Fruit fly (Drosophila melanogaster) whole organism, wandering third instar larva: ENCODE measurements around the gene amrt.

Source experiments
- Abd-B ChIP-seq: fragments of >200 bp; optimal IDR thresholded peaks from 2 replicates; lab custom pipeline; 2017; ENCODE audit warnings: missing biosample characterization, missing genetic modification characterization
- CG32264 ChIP-seq: fragments of 200-800 bp; sonication (Bioruptor generic); optimal IDR thresholded peaks from 2 replicates; lab custom pipeline; 2016; ENCODE audit warnings: missing biosample characterization, missing genetic modification characterization
- CG9705 ChIP-seq: fragments of 200-800 bp; sonication (Bioruptor generic); optimal IDR thresholded peaks from 2 replicates; lab custom pipeline; 2018; ENCODE audit warnings: missing biosample characterization, mild to moderate bottlenecking, missing genetic modification characterization
- CrebA ChIP-seq: fragments of 200-800 bp; sonication (Bioruptor generic); optimal IDR thresholded peaks from 2 replicates; lab custom pipeline; 2016; ENCODE audit warnings: missing biosample characterization, mild to moderate bottlenecking, missing genetic modification characterization, borderline replicate concordance
- Dfd ChIP-seq: fragments of >200 bp; optimal IDR thresholded peaks from 2 replicates; lab custom pipeline; 2017; ENCODE audit warnings: missing biosample characterization, missing genetic modification characterization
- Dif ChIP-seq: fragments of 200-275, 200-300 bp; sonication (Bioruptor generic); optimal IDR thresholded peaks from 2 replicates; lab custom pipeline; 2018; ENCODE audit warnings: missing biosample characterization, missing genetic modification characterization; ENCODE audit not compliant: partially characterized antibody
- GATAd ChIP-seq: sonication (Bioruptor generic); optimal IDR thresholded peaks from 2 replicates; lab custom pipeline; 2016; ENCODE audit warnings: missing biosample characterization, missing genetic modification characterization
- HLH106 ChIP-seq: fragments of 200-800 bp; optimal IDR thresholded peaks from 3 replicates; lab custom pipeline; 2019; ENCODE audit warnings: missing biosample characterization, mild to moderate bottlenecking, missing genetic modification characterization, moderate library complexity
- Hnf4 ChIP-seq: fragments of 200-800 bp; sonication (Bioruptor generic); optimal IDR thresholded peaks from 2 replicates; lab custom pipeline; 2016; ENCODE audit warnings: missing biosample characterization, mild to moderate bottlenecking, missing genetic modification characterization
- Hr78 ChIP-seq: fragments of >200 bp; optimal IDR thresholded peaks from 2 replicates; lab custom pipeline; 2017; ENCODE audit warnings: missing biosample characterization, missing genetic modification characterization
- Hr83 ChIP-seq: fragments of 200-300 bp; sonication (Bioruptor generic); optimal IDR thresholded peaks from 2 replicates; lab custom pipeline; 2016; ENCODE audit warnings: missing biosample characterization, mild to moderate bottlenecking, missing genetic modification characterization, moderate library complexity; ENCODE audit not compliant: poor library complexity, severe bottlenecking
- Jra ChIP-seq: sonication (Bioruptor generic); optimal IDR thresholded peaks from 2 replicates; lab custom pipeline; 2016; ENCODE audit warnings: missing biosample characterization, missing genetic modification characterization
- Mio ChIP-seq: sonication (Bioruptor generic); optimal IDR thresholded peaks from 2 replicates; lab custom pipeline; 2016; ENCODE audit warnings: missing biosample characterization, missing genetic modification characterization
- Myc ChIP-seq: fragments of >200 bp; optimal IDR thresholded peaks from 2 replicates; lab custom pipeline; 2017
- N ChIP-seq: fragments of >200 bp; optimal IDR thresholded peaks from 2 replicates; lab custom pipeline; 2018; ENCODE audit warnings: missing biosample characterization, missing external identifiers, missing genetic modification characterization
- OdsH ChIP-seq: fragments of 200-800 bp; sonication (Bioruptor generic); optimal IDR thresholded peaks from 2 replicates; lab custom pipeline; 2016; ENCODE audit warnings: missing biosample characterization, mild to moderate bottlenecking, missing genetic modification characterization
- Rel ChIP-seq, 2 experiments: fragments of 200-800 bp; sonication (Bioruptor generic) in 1 of 2; optimal IDR thresholded peaks; 2 replicates in 1 of 2; 3 replicates in 1 of 2; lab custom pipeline; 2016 to 2019; ENCODE audit warnings: mild to moderate bottlenecking in 2 of 2, missing biosample characterization in 2 of 2, missing genetic modification characterization in 2 of 2, moderate library complexity in 1 of 2
- Sp1 ChIP-seq: fragments of 200-800 bp; sonication (Bioruptor generic); optimal IDR thresholded peaks from 3 replicates; lab custom pipeline; 2019; ENCODE audit warnings: missing biosample characterization, mild to moderate bottlenecking, missing genetic modification characterization, moderate library complexity
- Vsx2 ChIP-seq: fragments of 200-300, 225-300 bp; sonication (Bioruptor generic); optimal IDR thresholded peaks from 2 replicates; lab custom pipeline; 2018; ENCODE audit warnings: missing biosample characterization, missing genetic modification characterization; ENCODE audit not compliant: partially characterized antibody
- br ChIP-seq: fragments of 200-800 bp; sonication (Bioruptor generic); optimal IDR thresholded peaks from 2 replicates; lab custom pipeline; 2016; ENCODE audit warnings: missing biosample characterization, missing genetic modification characterization
- brk ChIP-seq: fragments of 200-800 bp; sonication (Bioruptor generic); optimal IDR thresholded peaks from 2 replicates; lab custom pipeline; 2016; ENCODE audit warnings: missing biosample characterization, mild to moderate bottlenecking, missing genetic modification characterization
- dl ChIP-seq, 2 experiments: fragments of 175-275, 200-275 bp in 1 of 2; fragments of 200-275 bp in 1 of 2; sonication (Bioruptor generic); optimal IDR thresholded peaks; lab custom pipeline; 2018; ENCODE audit warnings: mild to moderate bottlenecking in 2 of 2, missing biosample characterization in 2 of 2, missing genetic modification characterization in 2 of 2, moderate library complexity in 2 of 2; ENCODE audit not compliant: partially characterized antibody in 2 of 2, insufficient read depth in 1 of 2
- dmrt93B ChIP-seq: fragments of 200-800 bp; sonication (Bioruptor generic); optimal IDR thresholded peaks from 2 replicates; lab custom pipeline; 2018; ENCODE audit warnings: missing biosample characterization, mild to moderate bottlenecking, missing genetic modification characterization
- dsf ChIP-seq: sonication (Bioruptor generic); optimal IDR thresholded peaks from 2 replicates; lab custom pipeline; 2016; ENCODE audit warnings: missing biosample characterization, missing genetic modification characterization, borderline replicate concordance
- ey ChIP-seq: fragments of 200-800 bp; sonication (Bioruptor generic); optimal IDR thresholded peaks from 2 replicates; lab custom pipeline; 2016; ENCODE audit warnings: missing biosample characterization, missing genetic modification characterization
- foxo ChIP-seq, 2 experiments: fragments of 200-800 bp; sonication (Bioruptor generic); optimal IDR thresholded peaks; 2 replicates in 1 of 2; 3 replicates in 1 of 2; lab custom pipeline; 2016 to 2017; ENCODE audit warnings: missing biosample characterization in 2 of 2, missing genetic modification characterization in 2 of 2
- fru ChIP-seq: fragments of 200-800 bp; sonication (Bioruptor generic); optimal IDR thresholded peaks from 3 replicates; lab custom pipeline; 2016; ENCODE audit warnings: missing biosample characterization, mild to moderate bottlenecking, missing genetic modification characterization
- h ChIP-seq: fragments of 200-800 bp; sonication (Bioruptor generic); optimal IDR thresholded peaks from 3 replicates; lab custom pipeline; 2016; ENCODE audit warnings: missing biosample characterization, mild to moderate bottlenecking, missing genetic modification characterization
- jim ChIP-seq: fragments of 175-275, 200-325 bp; sonication (Bioruptor generic); optimal IDR thresholded peaks from 2 replicates; lab custom pipeline; 2016; ENCODE audit warnings: missing biosample characterization, mild to moderate bottlenecking, missing genetic modification characterization
- lola ChIP-seq: fragments of >200 bp; optimal IDR thresholded peaks from 2 replicates; lab custom pipeline; 2017; ENCODE audit warnings: missing biosample characterization, missing genetic modification characterization
- pan ChIP-seq: fragments of >200 bp; optimal IDR thresholded peaks from 2 replicates; lab custom pipeline; 2017
- psq ChIP-seq: fragments of 200-800 bp; sonication (Bioruptor generic); optimal IDR thresholded peaks from 3 replicates; lab custom pipeline; 2017; ENCODE audit warnings: missing biosample characterization, mild to moderate bottlenecking, missing genetic modification characterization, moderate library complexity
- rgr ChIP-seq: fragments of 200-800 bp; sonication (Bioruptor generic); optimal IDR thresholded peaks from 3 replicates; lab custom pipeline; 2016; ENCODE audit warnings: missing biosample characterization, mild to moderate bottlenecking, missing genetic modification characterization
- sage ChIP-seq: fragments of 200-800 bp; sonication (Bioruptor generic); optimal IDR thresholded peaks from 2 replicates; lab custom pipeline; 2016; ENCODE audit warnings: missing biosample characterization, mild to moderate bottlenecking, missing genetic modification characterization
- sv ChIP-seq: fragments of 200-800 bp; sonication (Bioruptor generic); optimal IDR thresholded peaks from 3 replicates; lab custom pipeline; 2016; ENCODE audit warnings: missing biosample characterization, missing genetic modification characterization
- tai ChIP-seq: sonication (Bioruptor generic); optimal IDR thresholded peaks from 2 replicates; lab custom pipeline; 2016; ENCODE audit warnings: missing biosample characterization, missing genetic modification characterization
- usp ChIP-seq: fragments of >200 bp; optimal IDR thresholded peaks from 2 replicates; lab custom pipeline; 2017; ENCODE audit warnings: missing biosample characterization, missing genetic modification characterization
- woc ChIP-seq: sonication (Bioruptor generic); optimal IDR thresholded peaks from 2 replicates; lab custom pipeline; 2016; ENCODE audit warnings: missing biosample characterization, mild to moderate bottlenecking, missing genetic modification characterization

Gene amrt

DNA sequence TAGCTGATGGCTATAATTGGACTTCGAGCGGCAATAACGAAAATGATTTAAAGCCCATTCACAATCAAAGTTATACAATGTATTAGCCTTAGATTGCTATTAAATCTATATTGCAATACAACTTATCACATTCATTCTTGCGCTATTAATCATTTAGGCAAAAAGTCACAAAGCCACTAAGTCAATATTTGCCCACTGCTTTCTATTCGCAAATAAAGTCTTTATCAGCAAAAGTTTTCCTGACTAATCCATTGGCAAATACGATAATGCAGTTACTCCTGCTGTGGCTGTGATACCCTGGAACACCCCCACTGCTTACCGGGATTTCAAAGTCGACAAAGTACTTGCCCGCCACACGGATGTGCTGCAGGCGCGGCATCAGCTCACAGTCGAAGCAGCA, 31.8 kb downstream of the amrt start:
- no peak for TF ChIP-seq brk
- TF ChIP-seq, all 38 proteins: peak for 0

DNA sequence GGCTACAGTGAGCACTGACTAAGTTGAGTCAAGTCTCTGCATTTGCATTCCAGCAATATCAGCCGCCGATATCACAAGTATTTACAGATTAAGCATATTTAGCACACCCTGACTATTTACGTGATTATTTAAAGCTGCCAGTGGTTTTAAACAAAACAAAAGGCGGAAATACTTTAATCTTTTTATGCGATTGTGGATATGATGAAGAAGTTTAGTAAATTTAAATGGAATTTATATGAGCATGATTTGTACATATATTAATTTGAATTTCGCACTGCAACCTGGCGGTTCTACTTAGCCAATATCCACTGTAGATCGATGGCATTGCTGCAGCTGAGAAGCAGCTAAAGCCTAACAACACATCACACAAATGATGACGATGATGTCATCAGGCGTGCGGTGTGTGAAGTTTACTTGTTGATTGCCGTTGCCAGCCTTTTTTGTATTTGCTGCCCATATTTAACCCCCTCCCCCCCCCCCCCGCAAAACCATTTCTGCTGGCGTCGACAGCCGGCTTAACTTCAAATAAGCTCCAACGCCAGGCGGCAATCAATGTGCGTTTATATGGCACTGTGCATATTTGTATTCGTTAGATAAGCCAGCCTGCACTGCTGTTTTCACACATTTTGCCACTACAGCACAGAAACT, 33.4 kb downstream of the amrt start:
- TF ChIP-seq GATAd (no peak), Dif (no peak), Hr83 (GFP tag; lab: Kevin White, UChicago) (no peak), Dfd (GFP tag; lab: Kevin White, UChicago) (no peak), N (no peak), lola (GFP tag; lab: Kevin White, UChicago) (no peak), h (GFP tag; lab: Kevin White, UChicago) (peak; percentile 73), dsf (no peak), Sp1 (peak; percentile 56), HLH106 (tag; lab: Kevin White, UChicago) (peak; percentile 65), CG9705 (no peak), sv (GFP tag; lab: Kevin White, UChicago) (peak; percentile 23), Vsx2 (GFP tag; lab: Kevin White, UChicago) (no peak), rgr (GFP tag; lab: Kevin White, UChicago) (peak; percentile 64), psq (GFP tag; lab: Kevin White, UChicago) (peak; percentile 54), Hnf4 (peak; percentile 66), jim (GFP tag; lab: Kevin White, UChicago) (no peak), sage (GFP tag; lab: Kevin White, UChicago) (no peak), Abd-B (GFP tag; lab: Kevin White, UChicago) (no peak), fru (peak; percentile 72), Jra (peak; percentile 7), CG32264 (GFP tag; lab: Kevin White, UChicago) (no peak), dl (GFP tag; optimal IDR thresholded peaks at IDR 0.05; lab: Kevin White, UChicago; ENCODE audit: insufficient read depth in 1 of 2, partially characterized antibody in 2 of 2) (no peak), usp (GFP tag; lab: Kevin White, UChicago) (no peak), pan (lab: Kevin White, UChicago) (no peak), OdsH (GFP tag; lab: Kevin White, UChicago) (peak; percentile 59), Hr78 (no peak), brk (no peak), ey (GFP tag; lab: Kevin White, UChicago) (peak; percentile 81), Rel (GFP tag; optimal IDR thresholded peaks at IDR 0.05; lab: Kevin White, UChicago) (no peak), Rel (tag; optimal IDR thresholded peaks at IDR 0.05; lab: Kevin White, UChicago) (no peak), Myc (lab: Kevin White, UChicago) (no peak), br (peak; percentile 50), CrebA (GFP tag; lab: Kevin White, UChicago) (no peak), Mio (no peak), dmrt93B (GFP tag; lab: Kevin White, UChicago) (peak; percentile 58), foxo (GFP tag; optimal IDR thresholded peaks at IDR 0.05; lab: Kevin White, UChicago) (peak in 1 of 2 experiments; percentile 69), tai (GFP tag; lab: Kevin White, UChicago) (no peak), woc (GFP tag; lab: Kevin White, UChicago) (peak; percentile 67)

DNA sequence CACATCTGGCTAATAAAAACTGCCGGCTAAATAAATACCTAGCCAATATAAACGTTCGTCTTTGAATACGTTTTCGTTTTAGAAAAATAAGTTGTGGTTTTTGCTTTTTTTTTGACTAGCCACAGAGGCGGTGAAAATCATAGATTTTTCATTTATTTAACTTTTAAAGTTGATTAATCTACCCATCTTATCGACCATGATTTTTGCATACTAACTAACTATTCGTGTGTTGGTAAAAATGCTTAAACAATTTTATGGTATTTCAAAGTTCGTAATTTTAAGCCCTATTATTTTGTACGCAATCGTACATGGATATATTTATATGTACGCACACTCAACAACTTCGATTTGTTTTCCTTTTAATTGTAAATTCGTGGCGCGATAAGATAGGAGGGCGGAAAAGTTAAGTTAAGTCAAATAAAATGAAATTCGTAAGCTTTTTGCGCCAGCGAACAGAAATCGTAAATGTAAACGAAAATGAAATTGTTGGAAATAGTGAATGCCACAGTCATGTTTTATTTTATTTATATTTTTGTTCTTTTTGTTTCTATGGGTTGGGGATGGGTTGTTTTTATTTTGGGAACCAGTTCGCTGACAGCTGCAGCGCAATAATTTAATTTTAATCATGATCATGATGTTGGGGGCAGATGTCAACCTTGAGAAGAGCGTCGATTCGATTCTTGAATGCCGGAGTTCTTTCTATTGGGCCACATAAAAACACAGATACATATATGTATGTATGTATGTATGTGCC, 35.3 kb downstream of the amrt start:
- TF ChIP-seq Hr78 (no peak), dmrt93B (GFP tag; lab: Kevin White, UChicago) (no peak), N (no peak), br (no peak), psq (GFP tag; lab: Kevin White, UChicago) (no peak), GATAd (no peak), brk (peak; percentile 17), Abd-B (GFP tag; lab: Kevin White, UChicago) (no peak), ey (GFP tag; lab: Kevin White, UChicago) (peak; percentile 20), Rel (GFP tag; optimal IDR thresholded peaks at IDR 0.05; lab: Kevin White, UChicago) (no peak), Rel (tag; optimal IDR thresholded peaks at IDR 0.05; lab: Kevin White, UChicago) (no peak), dsf (no peak), Hnf4 (no peak), Hr83 (GFP tag; lab: Kevin White, UChicago) (no peak), jim (GFP tag; lab: Kevin White, UChicago) (no peak), woc (GFP tag; lab: Kevin White, UChicago) (no peak), rgr (GFP tag; lab: Kevin White, UChicago) (peak; percentile 14), fru (peak; percentile 12), OdsH (GFP tag; lab: Kevin White, UChicago) (no peak), sage (GFP tag; lab: Kevin White, UChicago) (no peak), usp (GFP tag; lab: Kevin White, UChicago) (no peak), Mio (no peak), Myc (lab: Kevin White, UChicago) (no peak), CG32264 (GFP tag; lab: Kevin White, UChicago) (no peak), lola (GFP tag; lab: Kevin White, UChicago) (no peak), h (GFP tag; lab: Kevin White, UChicago) (peak; percentile 11), CrebA (GFP tag; lab: Kevin White, UChicago) (no peak), Vsx2 (GFP tag; lab: Kevin White, UChicago) (no peak), foxo (GFP tag; optimal IDR thresholded peaks at IDR 0.05; lab: Kevin White, UChicago) (peak in 1 of 2 experiments; percentile 9), sv (GFP tag; lab: Kevin White, UChicago) (no peak), Sp1 (no peak), dl (GFP tag; optimal IDR thresholded peaks at IDR 0.05; lab: Kevin White, UChicago; ENCODE audit: insufficient read depth in 1 of 2, partially characterized antibody in 2 of 2) (no peak), HLH106 (tag; lab: Kevin White, UChicago) (no peak), Dfd (GFP tag; lab: Kevin White, UChicago) (no peak), tai (GFP tag; lab: Kevin White, UChicago) (no peak), CG9705 (no peak)
